Fruit fly (Drosophila melanogaster) whole organism, pupa: ENCODE measurements around the gene Coq2.
A peak's percentile ranks its signal among the peaks of the same experiment; 100 is the strongest.

Experiments
- CG10348 ChIP-seq: fragments of 200-800 bp; sonication (Bioruptor generic); IDR thresholded peaks from 2 replicates; pipeline ENCODE4 v1.3.6; 2022; ENCODE audit warnings: missing biosample characterization, missing genetic modification characterization
- CG12605 ChIP-seq: fragments of 200-800 bp; sonication (Bioruptor generic); IDR thresholded peaks from 2 replicates; pipeline ENCODE4 v1.3.6; 2022; ENCODE audit warnings: missing biosample characterization, missing genetic modification characterization
- CG13204 ChIP-seq: fragments of 200-800 bp; sonication (Bioruptor generic); optimal IDR thresholded peaks from 2 replicates; lab custom pipeline; 2018; ENCODE audit warnings: missing biosample characterization, mild to moderate bottlenecking, missing genetic modification characterization, moderate library complexity
- CG14655 ChIP-seq: fragments of 200-800 bp; sonication (Bioruptor generic); optimal IDR thresholded peaks from 3 replicates; lab custom pipeline; 2017; ENCODE audit warnings: mild to moderate bottlenecking, missing biosample characterization, missing genetic modification reagents, missing genetic modification characterization
- CG15710 ChIP-seq: fragments of 200-800 bp; sonication (Bioruptor generic); optimal IDR thresholded peaks from 2 replicates; lab custom pipeline; 2018; ENCODE audit warnings: missing biosample characterization, mild to moderate bottlenecking, missing genetic modification characterization, moderate library complexity
- CG17806 ChIP-seq: fragments of 200-800 bp; sonication (Bioruptor generic); optimal IDR thresholded peaks from 2 replicates; lab custom pipeline; 2018; ENCODE audit warnings: missing biosample characterization, mild to moderate bottlenecking, missing genetic modification characterization, moderate library complexity
- CG32121 ChIP-seq: fragments of 200-800 bp; sonication (Bioruptor generic); IDR thresholded peaks from 2 replicates; pipeline ENCODE4 v1.3.6; 2022; ENCODE audit warnings: missing biosample characterization, missing genetic modification characterization
- CG34367 ChIP-seq: fragments of 200-800 bp; sonication (Bioruptor generic); optimal IDR thresholded peaks from 2 replicates; lab custom pipeline; 2018; ENCODE audit warnings: missing biosample characterization, mild to moderate bottlenecking, missing genetic modification characterization
- CG4496 ChIP-seq: fragments of 200-800 bp; sonication (Bioruptor generic); IDR thresholded peaks from 3 replicates; pipeline ENCODE4 v1.3.6; 2022; ENCODE audit warnings: missing biosample characterization, missing genetic modification characterization
- CG8159 ChIP-seq: fragments of 200-800 bp; sonication (Bioruptor generic); optimal IDR thresholded peaks from 3 replicates; lab custom pipeline; 2018; ENCODE audit warnings: missing biosample characterization, mild to moderate bottlenecking, missing genetic modification characterization, moderate library complexity
- CG8301 ChIP-seq: fragments of 200-800 bp; sonication (Bioruptor generic); optimal IDR thresholded peaks from 2 replicates; lab custom pipeline; 2018; ENCODE audit warnings: missing biosample characterization, mild to moderate bottlenecking, missing genetic modification characterization
- CG9948 ChIP-seq: fragments of 200-800 bp; sonication (Bioruptor generic); optimal IDR thresholded peaks from 2 replicates; lab custom pipeline; 2018; ENCODE audit warnings: missing biosample characterization, mild to moderate bottlenecking, missing genetic modification characterization, moderate library complexity
- D1 ChIP-seq: fragments of 200-800 bp; sonication (Bioruptor generic); optimal IDR thresholded peaks from 2 replicates; lab custom pipeline; 2018; ENCODE audit warnings: missing biosample characterization, mild to moderate bottlenecking, missing genetic modification characterization, moderate library complexity
- EcR ChIP-seq: fragments of 200-800 bp; sonication (Bioruptor generic); optimal IDR thresholded peaks from 3 replicates; lab custom pipeline; 2019; ENCODE audit warnings: missing biosample characterization, missing genetic modification characterization, mild to moderate bottlenecking, moderate library complexity, missing genetic modification reagents
- Ets98B ChIP-seq: fragments of 200-800 bp; sonication (Bioruptor generic); IDR thresholded peaks from 2 replicates; pipeline ENCODE4 v1.3.6; 2022; ENCODE audit warnings: missing biosample characterization, missing genetic modification characterization
- Pif1A ChIP-seq: fragments of 200-800 bp; sonication (Bioruptor generic); optimal IDR thresholded peaks from 3 replicates; lab custom pipeline; 2016; ENCODE audit warnings: missing biosample characterization, missing genetic modification characterization
- Pif1B ChIP-seq: fragments of 200-800 bp; sonication (Bioruptor generic); optimal IDR thresholded peaks from 3 replicates; lab custom pipeline; 2016; ENCODE audit warnings: missing biosample characterization, missing genetic modification characterization
- Snoo ChIP-seq: fragments of 200-800 bp; sonication (Bioruptor generic); optimal IDR thresholded peaks from 3 replicates; lab custom pipeline; 2017; ENCODE audit warnings: missing biosample characterization, mild to moderate bottlenecking, missing genetic modification characterization, inconsistent platforms
- fd96Ca ChIP-seq: fragments of 200-800 bp; sonication (Bioruptor generic); IDR thresholded peaks from 3 replicates; pipeline ENCODE4 v1.3.6; 2022; ENCODE audit warnings: missing biosample characterization, missing genetic modification characterization
- gl ChIP-seq: fragments of 200-800 bp; sonication (Bioruptor generic); optimal IDR thresholded peaks from 2 replicates; lab custom pipeline; 2018; ENCODE audit warnings: missing biosample characterization, mild to moderate bottlenecking, missing genetic modification characterization
- rn ChIP-seq: fragments of 200-800 bp; sonication (Bioruptor generic); IDR thresholded peaks from 2 replicates; pipeline ENCODE4 v1.3.6; 2022; ENCODE audit warnings: missing biosample characterization, missing genetic modification characterization

The Coq2 gene

DNA sequence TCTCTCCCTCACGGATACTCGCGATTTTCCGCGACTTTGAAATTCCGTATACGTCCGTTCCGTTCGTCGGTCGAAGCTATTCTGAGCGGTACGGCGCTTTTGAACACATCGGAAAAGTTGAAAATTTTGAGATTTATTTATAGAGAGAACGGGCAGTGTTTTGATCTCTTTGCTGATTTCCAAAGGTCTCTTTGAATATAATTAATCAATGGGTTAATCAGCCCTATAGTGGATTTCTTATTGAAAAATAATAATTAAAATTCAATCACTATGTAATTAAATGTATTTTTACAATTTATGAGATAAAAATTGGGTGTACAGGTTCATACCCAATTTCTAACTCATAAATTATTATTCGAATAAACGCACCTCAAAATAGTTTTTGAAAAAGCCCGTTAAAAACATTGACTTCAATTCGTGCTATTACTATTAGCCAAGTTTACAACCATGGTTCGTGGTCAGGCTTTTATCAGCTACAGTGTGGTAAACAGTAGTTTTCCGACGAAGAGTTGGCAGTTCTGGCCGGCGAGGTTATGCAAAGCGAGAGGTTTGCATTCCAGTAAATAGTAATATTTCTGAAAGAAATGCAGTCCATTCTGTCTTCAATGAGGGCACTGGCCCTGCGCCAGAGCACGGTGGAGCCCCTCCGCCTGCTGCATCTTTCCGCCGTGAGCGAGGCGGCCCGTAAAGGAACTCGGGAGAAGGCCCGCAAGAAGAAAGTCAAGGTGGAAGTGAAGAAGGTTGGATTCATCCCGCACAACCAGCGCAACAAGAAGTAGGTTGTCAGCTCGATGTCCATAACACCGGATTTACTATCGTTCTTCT, 15.2 kb downstream of the Coq2 start, which contains the start of the genes CG9626 and mRpL1:
CG9626 (minus strand) TSS at position 51 of the 825 bp plus-strand sequence.
mRpL1 (plus strand) TSS at position 513 of the 825 bp plus-strand sequence.
- TF ChIP-seq CG12605 (GFP tag; lab: Robert Waterston, UW) (no peak), CG4496 (GFP tag; lab: Robert Waterston, UW) (peak; percentile 53; the same call in 2 of the 3 replicates)

DNA sequence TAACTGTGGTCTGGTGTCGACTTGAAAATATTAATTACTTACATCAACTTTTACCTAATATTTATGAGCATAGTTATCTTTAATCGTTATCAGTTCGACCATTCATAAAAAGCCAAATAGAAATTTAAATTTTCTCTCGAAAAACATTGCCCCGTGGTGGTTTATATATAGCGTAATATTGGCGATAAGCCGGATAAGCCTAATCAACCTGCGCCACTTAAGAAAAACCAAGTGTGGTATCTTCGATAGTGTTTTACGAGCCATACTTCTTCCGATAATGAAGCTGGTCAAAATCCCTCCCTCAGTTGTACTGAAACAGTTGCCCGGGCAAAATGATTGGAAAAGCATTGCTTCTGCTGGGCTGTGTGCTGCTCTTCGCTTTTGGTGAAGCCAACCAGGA, 24.3 kb downstream of the Coq2 start, which contains the start of gene CG31463:
CG31463 (plus strand) TSS at position 302 of the 400 bp plus-strand sequence.
- no peak for TF ChIP-seq CG17806
- TF ChIP-seq fd96Ca (GFP tag; lab: Robert Waterston, UW): no peak
- no peak for TF ChIP-seq Snoo (tag; lab: Kevin White, UChicago)
- TF ChIP-seq CG14655 (GFP tag; lab: Kevin White, UChicago): no peak
- TF ChIP-seq CG34367 (tag; lab: Kevin White, UChicago): no peak
- no peak for TF ChIP-seq CG9948 (tag; lab: Kevin White, UChicago)
- no peak for TF ChIP-seq EcR (GFP tag; lab: Kevin White, UChicago)
- no peak for TF ChIP-seq CG13204 (GFP tag; lab: Kevin White, UChicago)
- TF ChIP-seq CG32121 (GFP tag; lab: Robert Waterston, UW): no peak
- TF ChIP-seq CG8159 (tag; lab: Kevin White, UChicago): no peak
- no peak for TF ChIP-seq rn
- TF ChIP-seq CG10348 (GFP tag; lab: Robert Waterston, UW): no peak
- no peak for TF ChIP-seq CG12605 (GFP tag; lab: Robert Waterston, UW)
- TF ChIP-seq D1: no peak
- no peak for TF ChIP-seq Pif1A
- TF ChIP-seq CG4496 (GFP tag; lab: Robert Waterston, UW): no peak
- TF ChIP-seq gl: no peak
- TF ChIP-seq Ets98B (GFP tag; lab: Robert Waterston, UW): no peak

DNA sequence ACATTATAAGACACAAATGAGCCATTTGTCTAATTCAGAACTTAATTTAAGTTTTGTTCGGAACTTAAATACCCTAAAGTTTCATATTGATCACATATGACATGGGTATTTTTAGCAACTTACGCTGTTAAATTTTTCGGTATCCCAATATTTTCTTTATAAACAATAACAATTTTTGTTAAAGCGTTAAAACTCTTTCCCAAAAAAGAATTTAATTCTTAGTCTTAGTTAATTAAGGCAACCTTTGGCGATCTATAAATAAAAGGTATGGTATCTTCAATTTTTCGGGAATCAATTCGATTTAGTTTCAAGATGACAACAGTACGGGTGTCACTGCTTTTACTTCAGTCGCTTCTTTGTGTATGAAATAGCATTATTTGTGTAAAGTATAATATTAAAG, 25.4 kb downstream of the Coq2 start, which contains the start of gene CG31464:
CG31464 (plus strand) TSS at position 301 of the 400 bp plus-strand sequence.
- TF ChIP-seq CG34367 (tag; lab: Kevin White, UChicago) (no peak), Pif1B (GFP tag; lab: Kevin White, UChicago) (no peak), Snoo (tag; lab: Kevin White, UChicago) (no peak), CG8159 (tag; lab: Kevin White, UChicago) (no peak), CG32121 (GFP tag; lab: Robert Waterston, UW) (no peak), rn (no peak)

DNA sequence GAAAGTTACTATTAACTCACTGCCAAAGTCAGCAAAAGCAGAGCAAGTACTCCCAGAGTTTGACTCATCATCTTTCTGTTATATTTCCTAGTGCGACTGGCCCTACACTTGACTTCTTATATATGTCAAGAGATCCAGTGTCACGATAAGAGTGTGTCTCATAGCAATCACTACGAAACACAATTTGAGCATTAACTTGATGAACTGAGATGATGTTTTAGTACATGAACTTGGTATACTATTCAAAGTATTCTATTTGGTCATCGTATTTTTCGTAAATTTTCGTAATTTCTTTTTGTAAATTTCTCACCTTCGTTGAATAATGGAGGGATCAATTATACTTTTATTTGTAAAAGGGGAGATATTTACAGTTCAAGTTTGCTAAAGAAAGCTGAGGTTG, 25.9 kb downstream of the Coq2 start, which contains the start of gene CG11672:
CG11672 (minus strand) TSS at position 101 of the 400 bp plus-strand sequence.
- TF ChIP-seq CG4496 (GFP tag; lab: Robert Waterston, UW) (no peak), rn (no peak)
- TF ChIP-seq, all 21 proteins: peak for 0

DNA sequence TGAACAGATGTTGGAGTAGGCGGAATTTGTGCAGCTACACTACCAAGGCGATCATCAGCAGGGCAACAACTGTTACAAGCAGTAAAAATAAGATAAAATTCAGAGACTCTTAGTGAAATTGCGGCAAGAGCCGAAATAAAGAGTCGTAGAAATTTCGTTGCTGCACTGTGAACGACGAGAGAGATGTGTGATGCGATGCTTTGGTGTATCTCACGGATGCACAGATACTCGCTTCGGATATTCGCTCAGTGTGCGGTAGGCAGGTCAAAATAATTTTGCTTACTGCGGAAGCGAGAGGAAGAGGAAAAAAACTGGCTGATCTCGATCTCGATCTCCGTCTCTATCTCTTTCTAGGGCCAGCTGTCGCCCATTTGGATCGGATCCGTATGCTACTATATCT, 27.6 kb downstream of the Coq2 start:
- no peak for TF ChIP-seq CG34367 (tag; lab: Kevin White, UChicago)
- TF ChIP-seq fd96Ca (GFP tag; lab: Robert Waterston, UW): no peak
- no peak for TF ChIP-seq gl
- no peak for TF ChIP-seq CG13204 (GFP tag; lab: Kevin White, UChicago)
- TF ChIP-seq Snoo (tag; lab: Kevin White, UChicago): no peak
- TF ChIP-seq CG4496 (GFP tag; lab: Robert Waterston, UW): no peak
- TF ChIP-seq Pif1B (GFP tag; lab: Kevin White, UChicago): no peak
- TF ChIP-seq CG9948 (tag; lab: Kevin White, UChicago): no peak
- TF ChIP-seq CG8301: no peak
- TF ChIP-seq CG10348 (GFP tag; lab: Robert Waterston, UW): no peak
- no peak for TF ChIP-seq Ets98B (GFP tag; lab: Robert Waterston, UW)
- no peak for TF ChIP-seq Pif1A
- no peak for TF ChIP-seq D1
- no peak for TF ChIP-seq CG17806
- no peak for TF ChIP-seq CG15710 (tag; lab: Kevin White, UChicago)
- TF ChIP-seq CG12605 (GFP tag; lab: Robert Waterston, UW): no peak
- TF ChIP-seq CG8159 (tag; lab: Kevin White, UChicago): no peak

DNA sequence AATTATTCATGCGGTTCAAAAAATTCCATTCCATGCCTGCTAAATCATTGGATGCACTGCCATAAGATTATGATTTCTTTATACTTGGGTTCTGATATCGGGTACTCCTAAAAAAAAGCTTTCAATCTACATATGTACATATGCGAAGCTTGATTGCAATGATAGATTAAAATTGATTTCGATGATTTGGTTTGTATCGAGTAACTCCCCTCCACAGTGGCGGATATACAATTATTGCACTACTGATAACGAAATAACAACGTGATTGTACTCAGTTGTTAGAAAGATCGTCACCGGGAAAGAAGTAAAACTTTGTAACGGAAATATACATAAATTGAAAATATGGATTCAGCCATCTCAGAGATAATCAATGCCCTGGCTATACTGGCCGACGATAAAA, 28.6 kb downstream of the Coq2 start, which contains the start of gene Nazo:
Nazo (plus strand) TSS at position 180 of the 400 bp plus-strand sequence.
- TF ChIP-seq Ets98B (GFP tag; lab: Robert Waterston, UW): no peak
- no peak for TF ChIP-seq gl
- no peak for TF ChIP-seq D1
- no peak for TF ChIP-seq CG9948 (tag; lab: Kevin White, UChicago)
